Worm (Caenorhabditis elegans) whole organism, L1 larva: Measurements from ENCODE around the gene Y37D8A.8.

ENCODE experiments used
- C04F5.9 ChIP-seq: sonication (generic microtip); optimal IDR thresholded peaks from 2 replicates; lab custom pipeline; 2016; ENCODE audit warnings: missing genetic modification characterization, missing compliant biosample characterization
- C16A3.4 ChIP-seq: fragments of 150-350 bp; optimal IDR thresholded peaks from 2 replicates; lab custom pipeline; 2014; ENCODE audit warnings: missing biosample characterization, missing genetic modification characterization
- C34B4.2 ChIP-seq: sonication (generic microtip); optimal IDR thresholded peaks from 2 replicates; lab custom pipeline; 2017; ENCODE audit warnings: mild to moderate bottlenecking, missing genetic modification characterization, missing compliant biosample characterization
- F16B12.6 ChIP-seq: fragments of 150-350 bp; optimal IDR thresholded peaks from 2 replicates; lab custom pipeline; 2014; ENCODE audit warnings: missing biosample characterization, missing genetic modification characterization
- Y116A8C.19 ChIP-seq: sonication (generic microtip); optimal IDR thresholded peaks from 2 replicates; lab custom pipeline; 2016; ENCODE audit warnings: missing compliant biosample characterization, missing genetic modification characterization, borderline replicate concordance
- aha-1 ChIP-seq: fragments of 150-350 bp; optimal IDR thresholded peaks from 2 replicates; lab custom pipeline; 2014; ENCODE audit warnings: missing biosample characterization, missing genetic modification characterization
- alr-1 ChIP-seq: fragments of 200-800 bp; sonication (Bioruptor generic); optimal IDR thresholded peaks from 2 replicates; lab custom pipeline; 2018; ENCODE audit warnings: borderline replicate concordance, mild to moderate bottlenecking, missing genetic modification characterization, missing compliant biosample characterization
- aly-2 ChIP-seq: fragments of 150-350 bp; optimal IDR thresholded peaks from 2 replicates; lab custom pipeline; 2014; ENCODE audit warnings: missing biosample characterization, missing genetic modification characterization
- ama-1 ChIP-seq: fragments of 150-350 bp; optimal IDR thresholded peaks from 2 replicates; lab custom pipeline; 2014
- ceh-8 ChIP-seq: fragments of 200-800 bp; sonication (Bioruptor generic); optimal IDR thresholded peaks from 2 replicates; lab custom pipeline; 2018; ENCODE audit warnings: mild to moderate bottlenecking, missing genetic modification characterization, moderate library complexity, missing compliant biosample characterization
- ceh-82 ChIP-seq, 3 experiments: fragments of 150-350 bp in 1 of 3; sonication (generic microtip) in 2 of 3; optimal IDR thresholded peaks; 2 replicates each; lab custom pipeline; 2014 to 2017; ENCODE audit warnings: missing biosample characterization in 3 of 3, missing genetic modification characterization in 3 of 3
- ceh-90 ChIP-seq: sonication (generic microtip); optimal IDR thresholded peaks from 2 replicates; lab custom pipeline; 2016; ENCODE audit warnings: missing genetic modification characterization, missing compliant biosample characterization
- dpl-1 ChIP-seq, 3 experiments: fragments of 150-350 bp in 2 of 3; sonication (generic microtip) in 1 of 3; optimal IDR thresholded peaks; 2 replicates each; lab custom pipeline; 2014 to 2017; ENCODE audit warnings: missing biosample characterization in 3 of 3, missing genetic modification characterization in 3 of 3, missing genetic modification reagents in 3 of 3
- dsc-1 ChIP-seq: sonication (generic microtip); optimal IDR thresholded peaks from 2 replicates; lab custom pipeline; 2016; ENCODE audit warnings: mild to moderate bottlenecking, missing genetic modification characterization, missing compliant biosample characterization
- efl-1 ChIP-seq, 4 experiments: fragments of 150-350 bp; optimal IDR thresholded peaks in 3 of 4; peaks in 1 of 4; 1 replicate in 1 of 4; 2 replicates in 3 of 4; lab custom pipeline; 2014; ENCODE audit warnings: missing biosample characterization in 2 of 4, missing genetic modification characterization in 2 of 4, missing genetic modification reagents in 2 of 4
- egl-27 ChIP-seq, 2 experiments: fragments of 150-350 bp in 1 of 2; sonication (generic microtip); optimal IDR thresholded peaks; 3 replicates each; lab custom pipeline; 2017 to 2018; ENCODE audit warnings: missing biosample characterization in 2 of 2, missing genetic modification characterization in 2 of 2, missing genetic modification reagents in 2 of 2
- elt-2 ChIP-seq: sonication (generic microtip); optimal IDR thresholded peaks from 2 replicates; lab custom pipeline; 2016; ENCODE audit warnings: missing genetic modification characterization, mild to moderate bottlenecking, inconsistent platforms, missing compliant biosample characterization, missing genetic modification reagents
- elt-3 ChIP-seq, 6 experiments: fragments of 150-350 bp in 1 of 6; sonication (generic microtip); optimal IDR thresholded peaks; 2 replicates each; lab custom pipeline; 2017 to 2018; ENCODE audit warnings: missing biosample characterization in 6 of 6, missing genetic modification characterization in 6 of 6, inconsistent platforms in 1 of 6
- fos-1 ChIP-seq: fragments of 150-350 bp; optimal IDR thresholded peaks from 2 replicates; lab custom pipeline; 2014; ENCODE audit warnings: missing biosample characterization, missing genetic modification characterization
- hlh-4 ChIP-seq: sonication (generic microtip); optimal IDR thresholded peaks from 2 replicates; lab custom pipeline; 2016; ENCODE audit warnings: mild to moderate bottlenecking, missing genetic modification characterization, missing compliant biosample characterization
- irx-1 ChIP-seq: sonication (generic microtip); optimal IDR thresholded peaks from 2 replicates; lab custom pipeline; 2016; ENCODE audit warnings: missing genetic modification characterization, missing compliant biosample characterization
- lin-13 ChIP-seq: fragments of 150-350 bp; optimal IDR thresholded peaks from 2 replicates; lab custom pipeline; 2014; ENCODE audit warnings: missing biosample characterization, missing genetic modification reagents, missing genetic modification characterization
- lin-14 ChIP-seq: fragments of 200-800 bp; sonication (Bioruptor generic); optimal IDR thresholded peaks from 2 replicates; lab custom pipeline; 2018; ENCODE audit warnings: mild to moderate bottlenecking, missing genetic modification characterization, moderate library complexity, missing compliant biosample characterization
- lin-35 ChIP-seq, 2 experiments: fragments of 150-350 bp; optimal IDR thresholded peaks; 2 replicates each; lab custom pipeline; 2014; ENCODE audit warnings: missing biosample characterization in 2 of 2, missing genetic modification characterization in 2 of 2, missing genetic modification reagents in 2 of 2
- lsy-2 ChIP-seq, 2 experiments: fragments of 150-350 bp; optimal IDR thresholded peaks; 2 replicates each; lab custom pipeline; 2014; ENCODE audit warnings: missing biosample characterization in 2 of 2, missing genetic modification characterization in 2 of 2
- mab-9 ChIP-seq: fragments of 200-800 bp; sonication (Bioruptor generic); IDR thresholded peaks from 2 replicates; pipeline ENCODE4 v1.3.6; 2022; ENCODE audit warnings: missing genetic modification reagents, missing genetic modification characterization, missing compliant biosample characterization
- mdl-1 ChIP-seq, 2 experiments: fragments of 150-350 bp; optimal IDR thresholded peaks; 2 replicates each; lab custom pipeline; 2014 to 2017; ENCODE audit warnings: missing biosample characterization in 2 of 2, missing genetic modification characterization in 2 of 2, inconsistent platforms in 1 of 2
- mef-2 ChIP-seq: fragments of 150-350 bp; optimal IDR thresholded peaks from 2 replicates; lab custom pipeline; 2014; ENCODE audit warnings: missing biosample characterization, missing genetic modification characterization
- nhr-11 ChIP-seq: fragments of 150-350 bp; optimal IDR thresholded peaks from 2 replicates; lab custom pipeline; 2014; ENCODE audit warnings: missing biosample characterization, missing genetic modification characterization
- nhr-12 ChIP-seq: sonication (generic microtip); optimal IDR thresholded peaks from 2 replicates; lab custom pipeline; 2017; ENCODE audit warnings: missing biosample characterization, missing genetic modification characterization
- nhr-19 ChIP-seq: fragments of 200-800 bp; sonication (Bioruptor generic); conservative IDR thresholded peaks from 2 replicates; pipeline ENCODE4 v1.3.6; 2022; ENCODE audit warnings: missing genetic modification characterization, missing compliant biosample characterization
- nhr-20 ChIP-seq: sonication (generic microtip); optimal IDR thresholded peaks from 2 replicates; lab custom pipeline; 2016; ENCODE audit warnings: mild to moderate bottlenecking, missing genetic modification characterization, missing compliant biosample characterization
- nhr-71 ChIP-seq: sonication (generic microtip); optimal IDR thresholded peaks from 2 replicates; lab custom pipeline; 2016; ENCODE audit warnings: mild to moderate bottlenecking, missing genetic modification characterization, moderate library complexity, missing compliant biosample characterization
- nhr-77 ChIP-seq: fragments of 150-350 bp; optimal IDR thresholded peaks from 2 replicates; lab custom pipeline; 2014; ENCODE audit warnings: missing biosample characterization, missing genetic modification characterization
- pax-3 ChIP-seq: fragments of 200-800 bp; sonication (Bioruptor generic); optimal IDR thresholded peaks from 2 replicates; lab custom pipeline; 2018; ENCODE audit warnings: mild to moderate bottlenecking, missing genetic modification characterization, moderate library complexity, missing compliant biosample characterization
- pqm-1 ChIP-seq: sonication (generic microtip); optimal IDR thresholded peaks from 3 replicates; lab custom pipeline; 2017; ENCODE audit warnings: missing biosample characterization, missing genetic modification characterization
- skn-1 ChIP-seq: fragments of 150-350 bp; optimal IDR thresholded peaks from 2 replicates; lab custom pipeline; 2014; ENCODE audit warnings: missing biosample characterization, missing genetic modification characterization
- snpc-4 ChIP-seq: fragments of 150-350 bp; optimal IDR thresholded peaks from 2 replicates; lab custom pipeline; 2014; ENCODE audit warnings: missing biosample characterization, missing genetic modification characterization
- snu-23 ChIP-seq: sonication (generic microtip); optimal IDR thresholded peaks from 2 replicates; lab custom pipeline; 2016; ENCODE audit warnings: missing genetic modification characterization, missing compliant biosample characterization
- sptf-1 ChIP-seq: fragments of 150-350 bp; optimal IDR thresholded peaks from 2 replicates; lab custom pipeline; 2014; ENCODE audit warnings: missing biosample characterization, missing genetic modification characterization
- tbx-2 ChIP-seq: sonication (generic microtip); optimal IDR thresholded peaks from 2 replicates; lab custom pipeline; 2016; ENCODE audit warnings: missing genetic modification characterization, missing compliant biosample characterization
- unc-30 ChIP-seq: sonication (generic microtip); optimal IDR thresholded peaks from 2 replicates; lab custom pipeline; 2017; ENCODE audit warnings: missing biosample characterization, missing genetic modification characterization
- unc-98 ChIP-seq: fragments of 200-800 bp; sonication (Bioruptor generic); IDR thresholded peaks from 2 replicates; pipeline ENCODE4 v1.3.6; 2022; ENCODE audit warnings: missing genetic modification characterization, missing compliant biosample characterization
- xbp-1 ChIP-seq: sonication (generic microtip); optimal IDR thresholded peaks from 2 replicates; lab custom pipeline; 2016; ENCODE audit warnings: missing genetic modification characterization, missing compliant biosample characterization
- zip-4 ChIP-seq: fragments of 200-800 bp; sonication (Bioruptor generic); optimal IDR thresholded peaks from 2 replicates; lab custom pipeline; 2018; ENCODE audit warnings: mild to moderate bottlenecking, missing genetic modification characterization, moderate library complexity, missing compliant biosample characterization
- ztf-4 ChIP-seq: fragments of 150-350 bp; optimal IDR thresholded peaks from 2 replicates; lab custom pipeline; 2014; ENCODE audit warnings: missing biosample characterization, missing genetic modification characterization

Y37D8A.8 gene

DNA sequence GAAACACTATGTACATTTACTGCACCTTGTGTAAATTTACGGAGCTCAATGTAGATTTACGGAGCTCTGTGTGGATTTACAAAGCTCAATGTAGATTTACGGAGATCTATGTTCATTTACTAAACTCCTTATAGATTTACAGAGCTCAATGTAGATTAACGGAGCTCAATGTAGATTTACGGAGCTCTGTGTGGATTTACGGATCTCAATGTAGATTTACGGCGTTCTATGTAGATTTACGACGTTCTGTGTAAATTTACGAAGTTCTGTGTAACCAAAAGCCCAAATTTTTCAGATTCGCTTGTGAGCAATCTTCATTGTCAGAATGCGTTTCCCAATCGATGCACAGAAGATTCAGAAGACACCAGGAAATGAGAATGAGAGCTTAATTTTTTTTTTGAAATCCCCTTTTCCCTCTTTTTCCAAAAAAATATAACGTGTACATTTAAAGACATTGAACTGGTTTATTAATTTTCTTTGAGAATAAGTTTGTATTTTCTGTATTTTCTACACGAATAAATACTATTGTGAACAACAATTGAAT is 27.9 kb upstream of the Y37D8A.8 start:
- no peak for TF ChIP-seq xbp-1
- no peak for TF ChIP-seq dsc-1 (tag; lab: Kevin White, UChicago)
- no peak for TF ChIP-seq efl-1 (optimal IDR thresholded peaks at IDR 0.05; lab: Kevin White, UChicago)
- peak in 1 of 2 experiments; percentile 83 for TF ChIP-seq efl-1 (GFP tag; optimal IDR thresholded peaks at IDR 0.05 in 1 of 2; lab: Kevin White, UChicago)
- TF ChIP-seq ztf-4 (tag; lab: Kevin White, UChicago) = no peak
- peak; percentile 8 for TF ChIP-seq ama-1 (lab: Kevin White, UChicago)
- peak in 1 of 2 experiments; percentile 39 for TF ChIP-seq lin-35 (GFP tag; optimal IDR thresholded peaks at IDR 0.05; lab: Kevin White, UChicago)
- no peak for TF ChIP-seq lsy-2 (tag; optimal IDR thresholded peaks at IDR 0.05; lab: Kevin White, UChicago)
- TF ChIP-seq ceh-82 (tag; optimal IDR thresholded peaks at IDR 0.05; lab: Kevin White, UChicago) = no peak
- peak; percentile 9 for TF ChIP-seq nhr-20 (tag; lab: Kevin White, UChicago)
- no peak for TF ChIP-seq mdl-1 (tag; optimal IDR thresholded peaks at IDR 0.05; lab: Kevin White, UChicago)
- TF ChIP-seq, all 84 proteins: peak for 4

DNA sequence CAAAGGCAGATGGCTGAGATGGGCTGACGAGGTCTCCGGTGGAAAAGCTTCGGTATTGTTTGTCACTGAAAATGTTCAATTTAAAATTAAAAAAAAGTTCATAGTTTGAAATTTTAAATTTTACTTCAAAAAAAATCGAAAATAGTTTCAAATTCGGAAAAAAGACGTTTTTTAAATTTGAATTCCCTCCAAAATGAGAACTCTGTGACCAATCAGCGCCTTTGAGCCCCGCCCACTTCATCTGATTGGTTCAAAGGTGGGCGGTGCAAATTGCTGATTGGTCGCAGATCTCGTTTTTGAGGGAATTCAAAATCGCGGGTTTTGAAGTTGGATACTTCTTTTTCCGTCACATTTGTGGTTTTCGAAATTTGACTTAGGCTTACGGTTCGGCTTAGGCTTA is 26.4 kb upstream of the Y37D8A.8 start:
- TF ChIP-seq irx-1 (tag; lab: Kevin White, UChicago) (no peak), efl-1 (optimal IDR thresholded peaks at IDR 0.05; lab: Kevin White, UChicago) (no peak), efl-1 (GFP tag; optimal IDR thresholded peaks at IDR 0.05 in 1 of 2; lab: Kevin White, UChicago) (peak; percentile 55 to 93), pqm-1 (no peak), elt-2 (tag; lab: Kevin White, UChicago) (no peak), aly-2 (no peak), mef-2 (tag; lab: Kevin White, UChicago) (no peak), lin-13 (no peak), ztf-4 (tag; lab: Kevin White, UChicago) (no peak), nhr-77 (tag; lab: Kevin White, UChicago) (no peak), snpc-4 (tag; lab: Kevin White, UChicago) (no peak), elt-3 (tag; optimal IDR thresholded peaks at IDR 0.05; lab: Kevin White, UChicago) (no peak), dpl-1 (GFP tag; optimal IDR thresholded peaks at IDR 0.05; lab: Kevin White, UChicago) (peak in 1 of 3 experiments; percentile 16), F16B12.6 (tag; lab: Kevin White, UChicago) (no peak), ceh-90 (tag; lab: Kevin White, UChicago) (no peak), unc-30 (no peak)

DNA sequence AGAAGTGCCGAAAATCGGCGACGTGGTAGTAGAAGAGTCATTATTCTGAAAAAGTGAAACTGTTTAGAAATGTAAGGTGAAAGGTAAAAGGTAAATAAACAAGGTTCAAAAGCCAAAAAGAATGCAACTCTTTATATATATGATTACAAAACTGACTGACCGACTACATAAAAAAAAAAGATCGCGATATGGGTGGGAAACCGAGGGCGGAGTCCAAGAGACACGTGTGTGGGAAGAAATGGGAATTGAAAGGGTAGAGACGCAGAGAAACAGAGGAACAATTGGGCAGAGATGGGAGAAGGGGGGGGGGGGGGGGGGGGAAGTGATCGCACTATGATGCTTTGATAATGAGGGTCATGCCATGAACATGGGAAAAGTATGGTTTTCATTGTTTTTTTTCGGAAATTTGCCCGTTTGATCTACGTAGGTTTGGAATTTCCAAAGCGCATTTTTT is 25.8 kb upstream of the Y37D8A.8 start, which contains the start of gene Y37D8A.4:
Gene Y37D8A.4 (minus strand): TSS at position 51 of the 454 bp plus-strand sequence.
- TF ChIP-seq dpl-1 (GFP tag; optimal IDR thresholded peaks at IDR 0.05; lab: Kevin White, UChicago) = no peak
- no peak for TF ChIP-seq ceh-8 (GFP tag; lab: Kevin White, UChicago)
- TF ChIP-seq pax-3 (tag; lab: Kevin White, UChicago) = peak; percentile 31
- TF ChIP-seq unc-30 = no peak
- no peak for TF ChIP-seq nhr-11 (tag; lab: Kevin White, UChicago)
- TF ChIP-seq C34B4.2 = no peak
- TF ChIP-seq irx-1 (tag; lab: Kevin White, UChicago) = no peak
- no peak for TF ChIP-seq mef-2 (tag; lab: Kevin White, UChicago)
- TF ChIP-seq lin-14 = peak; percentile 85
- no peak for TF ChIP-seq mab-9
- peak in 1 of 2 experiments; percentile 49 for TF ChIP-seq lin-35 (GFP tag; optimal IDR thresholded peaks at IDR 0.05; lab: Kevin White, UChicago)
- no peak for TF ChIP-seq ztf-4 (tag; lab: Kevin White, UChicago)
- TF ChIP-seq Y116A8C.19 (tag; lab: Kevin White, UChicago) = no peak
- no peak for TF ChIP-seq egl-27 (tag; optimal IDR thresholded peaks at IDR 0.05; lab: Kevin White, UChicago)
- peak; percentile 21 for TF ChIP-seq nhr-20 (tag; lab: Kevin White, UChicago)
- TF ChIP-seq tbx-2 (tag; lab: Kevin White, UChicago) = no peak
- no peak for TF ChIP-seq aly-2
- TF ChIP-seq alr-1 (tag; lab: Kevin White, UChicago) = no peak
- no peak for TF ChIP-seq hlh-4 (tag; lab: Kevin White, UChicago)
- no peak for TF ChIP-seq aha-1
- TF ChIP-seq lsy-2 (tag; optimal IDR thresholded peaks at IDR 0.05; lab: Kevin White, UChicago) = peak; percentile 12 to 13
- TF ChIP-seq lin-13 = peak; percentile 4
- TF ChIP-seq sptf-1 (tag; lab: Kevin White, UChicago) = no peak
- TF ChIP-seq skn-1 (tag; lab: Kevin White, UChicago) = no peak
- TF ChIP-seq fos-1 (tag; lab: Kevin White, UChicago) = no peak
- TF ChIP-seq C16A3.4 (tag; lab: Kevin White, UChicago) = no peak
- peak in 1 of 2 experiments; percentile 81 for TF ChIP-seq mdl-1 (tag; optimal IDR thresholded peaks at IDR 0.05; lab: Kevin White, UChicago)
- TF ChIP-seq snu-23 = peak; percentile 14
- no peak for TF ChIP-seq zip-4 (GFP tag; lab: Kevin White, UChicago)
- TF ChIP-seq C04F5.9 = no peak
- TF ChIP-seq xbp-1 = no peak
- no peak for TF ChIP-seq unc-98 (GFP tag; lab: Robert Waterston, UW)
- no peak for TF ChIP-seq nhr-12 (tag; lab: Kevin White, UChicago)
- TF ChIP-seq ceh-82 (tag; optimal IDR thresholded peaks at IDR 0.05; lab: Kevin White, UChicago) = no peak
- TF ChIP-seq nhr-19 (GFP tag; lab: Robert Waterston, UW) = peak; percentile 50
- peak; percentile 38 for TF ChIP-seq nhr-71 (tag; lab: Kevin White, UChicago)
